Worm (Caenorhabditis elegans): Measurements from ENCODE around the gene Y119D3B.12.
A peak's percentile ranks its signal among the peaks of the same experiment; 100 is the strongest.

The Y119D3B.12 gene

ce11 chrIII:1226256-1226655 lies 23.9 kb downstream of the Y119D3B.12 start:
- peak; percentile 19 for TF ChIP-seq ceh-34 (tag; optimal IDR thresholded peaks at IDR 0.05)
- peak; percentile 14 for TF ChIP-seq tbx-2 (tag; optimal IDR thresholded peaks at IDR 0.05)
- peak; percentile 9 for TF ChIP-seq ceh-18 (tag; optimal IDR thresholded peaks at IDR 0.05)
- peak; percentile 1 for TF ChIP-seq F13H6.1 (tag; optimal IDR thresholded peaks at IDR 0.05)
- TF ChIP-seq lim-6 (tag; optimal IDR thresholded peaks at IDR 0.05): no peak
- TF ChIP-seq dve-1 (tag; optimal IDR thresholded peaks at IDR 0.05): peak; percentile 44
- no peak for TF ChIP-seq pat-9 (tag; optimal IDR thresholded peaks at IDR 0.05)

DNA sequence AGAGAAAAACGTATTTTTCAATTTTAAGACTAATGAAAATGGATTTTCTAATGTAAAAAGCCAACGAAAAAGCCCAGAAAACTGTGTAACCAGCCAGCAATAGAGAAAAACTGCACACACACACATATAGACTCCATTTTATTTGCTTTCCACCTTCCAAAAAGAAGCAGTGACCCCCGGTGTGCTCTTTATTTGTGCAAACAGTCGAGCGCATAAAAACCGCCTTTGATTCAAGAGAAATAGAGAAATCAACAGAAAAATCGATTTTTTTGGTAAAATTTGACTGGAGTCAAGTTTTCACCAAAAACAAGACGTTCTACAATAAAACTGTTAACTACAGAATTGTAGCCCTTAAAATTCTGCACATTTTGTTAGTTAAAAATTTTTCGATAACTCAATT lies 26.2 kb downstream of the Y119D3B.12 start:
- TF ChIP-seq ttx-3 (tag; optimal IDR thresholded peaks at IDR 0.05) (no peak), dve-1 (tag; optimal IDR thresholded peaks at IDR 0.05) (no peak), sox-2 (GFP tag; IDR thresholded peaks at IDR 0.05) (no peak), lim-6 (tag; optimal IDR thresholded peaks at IDR 0.05) (no peak), sdc-2 (tag; optimal IDR thresholded peaks at IDR 0.05) (no peak), eyg-1 (tag; optimal IDR thresholded peaks at IDR 0.05) (no peak), tbx-2 (tag; optimal IDR thresholded peaks at IDR 0.05) (no peak)

DNA sequence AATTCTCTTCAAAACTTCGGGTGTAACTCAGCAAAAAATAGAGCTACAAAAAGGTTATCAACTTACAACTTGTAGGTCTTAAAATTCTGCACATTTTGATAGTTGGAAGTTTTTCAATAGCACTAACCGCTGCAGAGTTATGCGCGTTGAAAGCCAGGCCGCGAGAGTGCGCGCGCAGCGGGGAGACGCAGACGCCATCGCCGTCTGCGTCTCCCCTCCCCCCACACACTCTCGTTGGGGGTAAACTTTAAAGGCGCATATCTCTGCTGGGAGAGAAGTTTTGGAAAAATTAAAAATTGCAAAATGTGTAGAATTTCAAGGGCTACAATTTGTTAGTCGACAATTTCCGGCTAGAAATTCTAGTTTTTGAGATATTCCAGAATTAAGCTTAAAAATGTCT lies 27.2 kb downstream of the Y119D3B.12 start:
- TF ChIP-seq ceh-31 (tag; optimal IDR thresholded peaks at IDR 0.05): no peak
- no peak for TF ChIP-seq sdc-2 (tag; optimal IDR thresholded peaks at IDR 0.05)

DNA sequence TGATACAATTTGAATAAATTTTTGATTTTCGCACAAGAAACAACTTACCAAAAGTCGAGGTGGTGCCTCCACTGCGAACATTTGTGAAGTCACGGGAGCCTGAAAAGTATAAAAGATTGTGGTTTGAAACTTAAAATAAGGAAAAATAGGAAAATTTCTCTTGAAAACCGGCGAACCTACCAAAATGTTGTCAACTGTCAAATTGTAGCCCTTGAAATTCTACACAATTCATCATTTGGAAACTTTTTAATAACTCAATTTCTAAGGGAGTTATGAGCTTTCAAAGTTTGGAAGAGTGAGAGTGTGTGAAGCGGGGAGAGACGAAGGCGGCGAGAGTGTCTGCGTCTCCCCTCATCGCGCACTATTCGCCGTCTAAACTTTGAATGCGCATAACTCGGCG lies 27.8 kb downstream of the Y119D3B.12 start, which contains the start of gene pes-4:
pes-4 (minus strand) TSS at position 101 of the 400 bp plus-strand sequence.
- TF ChIP-seq ceh-24 (tag; optimal IDR thresholded peaks at IDR 0.05): no peak
- TF ChIP-seq pha-2 (tag; optimal IDR thresholded peaks at IDR 0.05): no peak
- TF ChIP-seq ceh-9 (tag; optimal IDR thresholded peaks at IDR 0.05): no peak

ce11 chrIII:1230672-1231071 lies 28.3 kb downstream of the Y119D3B.12 start:
- TF ChIP-seq syd-9 (tag; optimal IDR thresholded peaks at IDR 0.05): no peak
- no peak for TF ChIP-seq ceh-6 (GFP tag; optimal IDR thresholded peaks at IDR 0.05)

DNA sequence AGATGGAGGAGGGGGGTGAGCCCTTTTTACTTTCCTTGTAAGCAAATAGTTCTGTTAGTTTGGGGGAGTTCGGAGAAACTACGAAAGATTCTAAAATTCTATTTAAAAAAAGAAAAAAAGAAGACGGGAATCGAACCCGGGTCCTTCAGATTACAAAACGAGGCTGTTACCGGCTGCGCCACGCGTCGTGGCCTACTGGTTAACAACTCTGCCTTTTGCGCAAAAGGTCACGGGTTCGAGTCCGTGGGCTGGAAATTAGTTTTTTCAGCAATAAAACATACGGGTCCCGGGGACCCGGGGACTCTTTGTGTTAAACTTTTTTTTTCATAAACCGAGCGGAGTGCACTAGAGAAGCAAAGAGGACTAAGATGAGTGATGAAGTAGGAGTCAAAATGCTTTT lies 28.8 kb downstream of the Y119D3B.12 start:
- no peak for TF ChIP-seq fax-1 (tag; optimal IDR thresholded peaks at IDR 0.05)
- TF ChIP-seq unc-55 (GFP tag; optimal IDR thresholded peaks at IDR 0.05): peak; percentile 22

- TF ChIP-seq rnt-1 (tag; optimal IDR thresholded peaks at IDR 0.05): peak; percentile 18
- no peak for TF ChIP-seq F13H6.1 (tag; optimal IDR thresholded peaks at IDR 0.05)
These were observed 36.4 kb downstream of the Y119D3B.12 start, which contains the start of gene fbxa-61 for ce11 chrIII:1238704-1239103. TSS of gene fbxa-61 (plus strand) at chrIII:1239048.

DNA sequence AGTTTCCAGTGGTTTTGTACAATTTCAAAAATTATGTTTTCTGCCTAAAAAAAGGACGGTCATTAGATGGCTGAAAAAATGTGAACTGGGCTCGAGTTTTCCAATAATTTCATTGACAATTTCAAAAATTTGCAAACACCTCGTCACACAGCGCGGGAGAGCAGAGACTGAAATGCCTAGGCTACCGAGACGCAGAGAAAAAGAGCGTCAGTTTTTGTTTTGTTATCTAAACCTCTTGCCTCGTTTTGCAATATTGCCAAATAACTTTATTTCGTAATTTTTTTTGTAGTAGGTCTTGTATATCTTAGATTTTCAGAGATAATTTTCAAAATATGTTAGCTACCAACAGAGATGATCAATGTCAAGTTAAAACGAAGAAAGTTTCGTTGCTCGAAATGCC lies 40.9 kb downstream of the Y119D3B.12 start, which contains the start of gene fbxa-63:
fbxa-63 (plus strand) TSS at position 310 of the 400 bp plus-strand sequence.
- TF ChIP-seq lin-11 (tag; optimal IDR thresholded peaks at IDR 0.05): no peak
- no peak for TF ChIP-seq elt-4 (tag; optimal IDR thresholded peaks at IDR 0.05)
- TF ChIP-seq nfya-1 (tag; optimal IDR thresholded peaks at IDR 0.05): peak; percentile 30
- TF ChIP-seq lim-6 (tag; optimal IDR thresholded peaks at IDR 0.05): no peak

DNA sequence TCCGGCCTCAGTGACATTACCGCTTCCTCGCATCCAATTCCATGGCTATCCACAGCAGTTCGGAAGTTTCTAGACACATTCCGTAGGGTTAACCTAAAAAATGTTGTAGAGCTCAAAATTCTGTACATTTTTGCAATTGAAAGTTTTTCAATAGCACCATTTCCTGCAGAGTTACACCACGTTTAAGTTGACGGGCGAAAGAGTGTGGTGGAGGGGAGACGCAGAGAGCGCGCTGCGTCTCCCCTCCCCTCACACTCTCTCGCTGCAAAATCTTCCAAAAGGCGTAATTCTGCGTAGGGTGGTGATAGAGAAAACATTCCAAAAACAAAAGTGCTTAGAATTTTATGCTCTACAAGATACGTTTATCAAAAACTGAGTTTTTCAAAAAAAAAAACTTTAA lies 46.0 kb downstream of the Y119D3B.12 start:
- TF ChIP-seq ttx-3 (tag; optimal IDR thresholded peaks at IDR 0.05) (no peak), tbx-7 (tag; optimal IDR thresholded peaks at IDR 0.05) (no peak), che-1 (tag; optimal IDR thresholded peaks at IDR 0.05) (no peak), elt-4 (tag; optimal IDR thresholded peaks at IDR 0.05) (no peak), ceh-19 (GFP tag; optimal IDR thresholded peaks at IDR 0.05) (no peak), syd-9 (tag; optimal IDR thresholded peaks at IDR 0.05) (no peak), hlh-13 (GFP tag; optimal IDR thresholded peaks at IDR 0.05) (no peak), rnt-1 (tag; optimal IDR thresholded peaks at IDR 0.05) (no peak), ceh-34 (tag; optimal IDR thresholded peaks at IDR 0.05) (no peak), ama-1 (optimal IDR thresholded peaks at IDR 0.05) (no peak)

Data from whole organism, late embryonic.